Worm (Caenorhabditis elegans) whole organism, L1 larva: ENCODE results near the gene W02B3.4.
A peak's percentile ranks its signal among the peaks of the same experiment; 100 is the strongest.
"Not testable (repeated sequence)": the region's sequence is repeated elsewhere in the genome, so short reads cannot be mapped to it uniquely, and the experiment has no call there.

Experiments used
- C04F5.9 ChIP-seq: sonication (generic microtip); optimal IDR thresholded peaks from 2 replicates; lab custom pipeline; 2016; ENCODE audit warnings: missing genetic modification characterization, missing compliant biosample characterization
- C16A3.4 ChIP-seq: fragments of 150-350 bp; optimal IDR thresholded peaks from 2 replicates; lab custom pipeline; 2014; ENCODE audit warnings: missing biosample characterization, missing genetic modification characterization
- C34B4.2 ChIP-seq: sonication (generic microtip); optimal IDR thresholded peaks from 2 replicates; lab custom pipeline; 2017; ENCODE audit warnings: mild to moderate bottlenecking, missing genetic modification characterization, missing compliant biosample characterization
- Y116A8C.19 ChIP-seq: sonication (generic microtip); optimal IDR thresholded peaks from 2 replicates; lab custom pipeline; 2016; ENCODE audit warnings: missing compliant biosample characterization, missing genetic modification characterization, borderline replicate concordance
- aha-1 ChIP-seq: fragments of 150-350 bp; optimal IDR thresholded peaks from 2 replicates; lab custom pipeline; 2014; ENCODE audit warnings: missing biosample characterization, missing genetic modification characterization
- ama-1 ChIP-seq: fragments of 150-350 bp; optimal IDR thresholded peaks from 2 replicates; lab custom pipeline; 2014
- blmp-1 ChIP-seq: fragments of 150-350 bp; optimal IDR thresholded peaks from 2 replicates; lab custom pipeline; 2014; ENCODE audit warnings: missing biosample characterization, missing genetic modification characterization
- ceh-82 ChIP-seq, 3 experiments: fragments of 150-350 bp in 1 of 3; sonication (generic microtip) in 2 of 3; optimal IDR thresholded peaks; 2 replicates each; lab custom pipeline; 2014 to 2017; ENCODE audit warnings: missing biosample characterization in 3 of 3, missing genetic modification characterization in 3 of 3
- ceh-88 ChIP-seq: fragments of 200-800 bp; sonication (Bioruptor generic); IDR thresholded peaks from 2 replicates; pipeline ENCODE4 v1.3.6; 2022; ENCODE audit warnings: missing genetic modification characterization, missing compliant biosample characterization
- ceh-90 ChIP-seq: sonication (generic microtip); optimal IDR thresholded peaks from 2 replicates; lab custom pipeline; 2016; ENCODE audit warnings: missing genetic modification characterization, missing compliant biosample characterization
- dpl-1 ChIP-seq, 3 experiments: fragments of 150-350 bp in 2 of 3; sonication (generic microtip) in 1 of 3; optimal IDR thresholded peaks; 2 replicates each; lab custom pipeline; 2014 to 2017; ENCODE audit warnings: missing biosample characterization in 3 of 3, missing genetic modification characterization in 3 of 3, missing genetic modification reagents in 3 of 3
- dsc-1 ChIP-seq: sonication (generic microtip); optimal IDR thresholded peaks from 2 replicates; lab custom pipeline; 2016; ENCODE audit warnings: mild to moderate bottlenecking, missing genetic modification characterization, missing compliant biosample characterization
- efl-1 ChIP-seq, 4 experiments: fragments of 150-350 bp; optimal IDR thresholded peaks in 3 of 4; peaks in 1 of 4; 1 replicate in 1 of 4; 2 replicates in 3 of 4; lab custom pipeline; 2014; ENCODE audit warnings: missing biosample characterization in 2 of 4, missing genetic modification characterization in 2 of 4, missing genetic modification reagents in 2 of 4
- egl-13 ChIP-seq: sonication (generic microtip); optimal IDR thresholded peaks from 2 replicates; lab custom pipeline; 2016; ENCODE audit warnings: missing genotype, missing genetic modification reagents, missing genetic modification characterization, missing compliant biosample characterization
- elt-3 ChIP-seq, 6 experiments: fragments of 150-350 bp in 1 of 6; sonication (generic microtip); optimal IDR thresholded peaks; 2 replicates each; lab custom pipeline; 2017 to 2018; ENCODE audit warnings: missing biosample characterization in 6 of 6, missing genetic modification characterization in 6 of 6, inconsistent platforms in 1 of 6
- fkh-4 ChIP-seq: sonication (generic microtip); optimal IDR thresholded peaks from 2 replicates; lab custom pipeline; 2016; ENCODE audit warnings: missing compliant biosample characterization, missing genetic modification characterization, borderline replicate concordance
- fkh-8 ChIP-seq: sonication (generic microtip); optimal IDR thresholded peaks from 2 replicates; lab custom pipeline; 2016; ENCODE audit warnings: mild to moderate bottlenecking, missing genetic modification characterization, missing compliant biosample characterization
- fos-1 ChIP-seq: fragments of 150-350 bp; optimal IDR thresholded peaks from 2 replicates; lab custom pipeline; 2014; ENCODE audit warnings: missing biosample characterization, missing genetic modification characterization
- jun-1 ChIP-seq: fragments of 150-350 bp; optimal IDR thresholded peaks from 2 replicates; lab custom pipeline; 2014; ENCODE audit warnings: missing biosample characterization, missing genetic modification reagents, missing genetic modification characterization
- lin-13 ChIP-seq: fragments of 150-350 bp; optimal IDR thresholded peaks from 2 replicates; lab custom pipeline; 2014; ENCODE audit warnings: missing biosample characterization, missing genetic modification reagents, missing genetic modification characterization
- lin-15B ChIP-seq: fragments of 150-350 bp; sonication (generic microtip); optimal IDR thresholded peaks from 3 replicates; lab custom pipeline; 2014; ENCODE audit warnings: missing biosample characterization, missing genetic modification characterization
- lin-35 ChIP-seq, 2 experiments: fragments of 150-350 bp; optimal IDR thresholded peaks; 2 replicates each; lab custom pipeline; 2014; ENCODE audit warnings: missing biosample characterization in 2 of 2, missing genetic modification characterization in 2 of 2, missing genetic modification reagents in 2 of 2
- lin-39 ChIP-seq: fragments of 150-350 bp; optimal IDR thresholded peaks from 2 replicates; lab custom pipeline; 2014; ENCODE audit warnings: missing biosample characterization, missing genetic modification reagents, missing genetic modification characterization
- lsy-2 ChIP-seq, 2 experiments: fragments of 150-350 bp; optimal IDR thresholded peaks; 2 replicates each; lab custom pipeline; 2014; ENCODE audit warnings: missing biosample characterization in 2 of 2, missing genetic modification characterization in 2 of 2
- mab-9 ChIP-seq: fragments of 200-800 bp; sonication (Bioruptor generic); IDR thresholded peaks from 2 replicates; pipeline ENCODE4 v1.3.6; 2022; ENCODE audit warnings: missing genetic modification reagents, missing genetic modification characterization, missing compliant biosample characterization
- mdl-1 ChIP-seq, 2 experiments: fragments of 150-350 bp; optimal IDR thresholded peaks; 2 replicates each; lab custom pipeline; 2014 to 2017; ENCODE audit warnings: missing biosample characterization in 2 of 2, missing genetic modification characterization in 2 of 2, inconsistent platforms in 1 of 2
- nhr-11 ChIP-seq: fragments of 150-350 bp; optimal IDR thresholded peaks from 2 replicates; lab custom pipeline; 2014; ENCODE audit warnings: missing biosample characterization, missing genetic modification characterization
- nhr-19 ChIP-seq: fragments of 200-800 bp; sonication (Bioruptor generic); conservative IDR thresholded peaks from 2 replicates; pipeline ENCODE4 v1.3.6; 2022; ENCODE audit warnings: missing genetic modification characterization, missing compliant biosample characterization
- pag-3 ChIP-seq: sonication (generic microtip); optimal IDR thresholded peaks from 2 replicates; lab custom pipeline; 2017; ENCODE audit warnings: missing genetic modification characterization, mild to moderate bottlenecking, missing compliant biosample characterization, antibody characterized with exemption, borderline replicate concordance; ENCODE audit not compliant: insufficient read depth
- pqm-1 ChIP-seq: sonication (generic microtip); optimal IDR thresholded peaks from 3 replicates; lab custom pipeline; 2017; ENCODE audit warnings: missing biosample characterization, missing genetic modification characterization
- rnt-1 ChIP-seq: sonication (generic microtip); optimal IDR thresholded peaks from 2 replicates; lab custom pipeline; 2016; ENCODE audit warnings: mild to moderate bottlenecking, missing genetic modification characterization, moderate library complexity, missing compliant biosample characterization
- snpc-4 ChIP-seq: fragments of 150-350 bp; optimal IDR thresholded peaks from 2 replicates; lab custom pipeline; 2014; ENCODE audit warnings: missing biosample characterization, missing genetic modification characterization
- sptf-1 ChIP-seq: fragments of 150-350 bp; optimal IDR thresholded peaks from 2 replicates; lab custom pipeline; 2014; ENCODE audit warnings: missing biosample characterization, missing genetic modification characterization
- sup-37 ChIP-seq: fragments of 200-800 bp; sonication (Bioruptor generic); optimal IDR thresholded peaks from 2 replicates; lab custom pipeline; 2018; ENCODE audit warnings: mild to moderate bottlenecking, missing genetic modification characterization, missing compliant biosample characterization
- tbx-2 ChIP-seq: sonication (generic microtip); optimal IDR thresholded peaks from 2 replicates; lab custom pipeline; 2016; ENCODE audit warnings: missing genetic modification characterization, missing compliant biosample characterization
- tlp-1 ChIP-seq: fragments of 150-350 bp; optimal IDR thresholded peaks from 2 replicates; lab custom pipeline; 2014; ENCODE audit warnings: missing biosample characterization, missing genetic modification characterization
- unc-130 ChIP-seq: fragments of 150-350 bp; optimal IDR thresholded peaks from 2 replicates; lab custom pipeline; 2017; ENCODE audit warnings: missing biosample characterization, missing genetic modification characterization, inconsistent platforms
- unc-62 ChIP-seq: fragments of 150-350 bp; optimal IDR thresholded peaks from 2 replicates; lab custom pipeline; 2014; ENCODE audit warnings: missing biosample characterization, missing genetic modification reagents, missing genetic modification characterization

Gene W02B3.4

DNA sequence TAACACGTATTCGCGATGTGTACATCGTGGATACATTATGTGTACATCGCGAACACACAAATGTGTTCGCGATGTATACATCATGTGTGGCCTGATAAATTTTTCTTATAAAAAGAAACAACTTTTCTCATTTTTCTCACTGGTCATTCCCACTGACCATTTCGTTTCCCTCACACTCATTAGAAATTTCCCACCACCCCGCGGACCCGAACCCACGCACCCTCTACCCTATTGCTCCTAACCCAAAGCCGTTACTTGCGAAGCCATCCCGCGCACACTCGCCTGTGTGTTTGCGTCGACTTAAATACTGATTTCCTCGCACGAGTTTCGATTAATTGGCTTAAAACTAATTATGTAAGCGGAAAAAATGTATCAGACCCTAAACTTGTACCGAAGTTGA, 15.6 kb upstream of the W02B3.4 start:
- TF ChIP-seq rnt-1 = peak; percentile 32
- TF ChIP-seq nhr-19 (GFP tag; lab: Robert Waterston, UW) = 0 out of 2 replicates have a peak, but pooled peaks have one; percentile 11
- TF ChIP-seq efl-1 (optimal IDR thresholded peaks at IDR 0.05; lab: Kevin White, UChicago) = no peak
- TF ChIP-seq efl-1 (GFP tag; optimal IDR thresholded peaks at IDR 0.05 in 1 of 2; lab: Kevin White, UChicago) = peak in 1 of 2 experiments; percentile 38
- TF ChIP-seq lin-35 (GFP tag; optimal IDR thresholded peaks at IDR 0.05; lab: Kevin White, UChicago) = no peak

DNA sequence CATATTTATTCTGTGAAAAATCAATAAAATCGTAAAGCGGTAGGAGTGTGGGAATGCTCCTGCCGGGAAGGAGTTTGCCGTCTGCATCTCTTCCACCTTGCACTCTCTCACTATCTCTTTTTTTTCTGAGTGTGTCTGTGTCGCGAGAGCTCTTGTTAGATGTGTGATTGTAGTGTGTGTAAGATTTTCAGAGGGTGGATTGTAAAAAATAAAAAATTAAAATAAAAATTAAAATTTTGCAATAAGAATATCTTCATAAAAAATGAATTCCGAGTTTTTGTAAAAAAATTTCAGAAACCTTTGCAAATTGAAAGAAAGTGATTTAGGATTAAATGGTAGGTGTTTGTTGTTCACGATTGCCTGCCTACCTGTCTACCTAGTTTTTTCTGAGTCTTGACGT, 13.2 kb upstream of the W02B3.4 start, which contains the start of gene sel-15:
Gene sel-15 (minus strand): TSS at position 101 of the 400 bp plus-strand sequence.
- TF ChIP-seq pqm-1 = no peak
- TF ChIP-seq C04F5.9 (tag; lab: Kevin White, UChicago) = no peak
- TF ChIP-seq fkh-8 (tag; lab: Kevin White, UChicago) = no peak
- TF ChIP-seq ama-1 = no peak
- no peak for TF ChIP-seq blmp-1 (tag; lab: Kevin White, UChicago)
- TF ChIP-seq C34B4.2 = no peak
- TF ChIP-seq dpl-1 (GFP tag; optimal IDR thresholded peaks at IDR 0.05; lab: Kevin White, UChicago) = no peak
- TF ChIP-seq sup-37 (GFP tag; lab: Kevin White, UChicago) = no peak

DNA sequence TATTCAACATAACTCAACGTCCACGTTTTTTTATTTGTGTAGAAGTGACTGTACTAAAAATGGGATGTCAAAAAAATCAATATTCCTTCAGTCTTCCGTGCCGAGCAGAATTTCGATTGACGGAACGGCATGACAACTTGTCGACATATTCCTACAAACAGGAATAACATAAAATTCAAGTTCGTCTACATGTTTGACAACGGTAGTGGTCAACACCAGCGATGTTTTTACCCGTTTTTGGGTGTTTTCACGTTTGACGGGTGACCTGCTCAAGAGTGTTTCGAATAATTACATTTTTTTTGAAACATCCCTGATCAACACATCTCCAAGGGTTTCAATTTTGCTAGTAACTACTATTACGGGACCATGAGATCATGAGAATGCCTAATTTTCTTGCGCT, 8.7 kb upstream of the W02B3.4 start, which contains the start of gene W02B3.7:
Gene W02B3.7 (minus strand): TSS at position 101 of the 400 bp plus-strand sequence.
- TF ChIP-seq tbx-2 (tag; lab: Kevin White, UChicago) = no peak
- no peak for TF ChIP-seq mdl-1 (tag; optimal IDR thresholded peaks at IDR 0.05; lab: Kevin White, UChicago)

DNA sequence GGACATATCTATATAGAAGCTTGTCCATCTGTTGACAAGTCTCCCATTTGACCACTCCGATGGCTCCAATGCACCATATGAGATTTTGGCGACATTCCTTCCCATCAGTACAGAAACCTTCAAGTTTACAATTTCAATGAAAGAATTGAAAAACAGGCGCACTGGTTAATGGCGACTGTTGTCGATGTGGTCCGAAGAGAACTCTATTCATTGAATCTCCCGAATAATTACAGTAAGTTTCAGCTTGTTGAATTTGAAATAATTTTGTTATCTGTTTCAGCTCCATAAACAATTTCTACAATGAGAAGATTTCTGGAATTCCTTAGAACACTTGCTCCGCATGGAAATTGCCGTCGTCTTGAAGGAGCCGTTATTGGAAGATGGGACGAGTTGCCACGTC, 5.7 kb upstream of the W02B3.4 start, which contains the start of gene elf-1:
Gene elf-1 (plus strand): TSS at position 301 of the 400 bp plus-strand sequence.
- not testable (repeated sequence) for TF ChIP-seq mab-9 (GFP tag; lab: Robert Waterston, UW); jun-1 (tag; lab: Kevin White, UChicago); ceh-82 (tag; optimal IDR thresholded peaks at IDR 0.05; lab: Kevin White, UChicago)

DNA sequence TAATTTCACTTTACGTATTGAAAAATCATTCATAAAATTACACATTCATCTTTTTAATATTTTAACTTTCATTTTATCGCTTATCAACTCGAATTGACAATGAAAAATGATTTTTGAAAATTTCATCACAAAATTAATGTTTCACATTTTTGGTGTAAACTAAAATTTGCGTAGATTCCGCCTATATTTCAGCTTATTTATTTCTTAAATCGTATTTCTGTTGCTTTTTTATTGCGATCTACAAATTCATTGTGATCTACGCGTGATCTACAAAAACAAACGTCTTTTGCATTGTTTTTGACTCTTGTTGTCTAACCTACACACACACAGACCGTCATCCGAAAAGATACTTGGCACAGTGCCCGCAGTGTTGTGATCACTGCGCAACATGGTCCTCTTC, 4.9 kb upstream of the W02B3.4 start:
- no peak for TF ChIP-seq efl-1 (optimal IDR thresholded peaks at IDR 0.05; lab: Kevin White, UChicago)
- peak in 1 of 2 experiments; percentile 64 for TF ChIP-seq efl-1 (GFP tag; optimal IDR thresholded peaks at IDR 0.05 in 1 of 2; lab: Kevin White, UChicago)
- TF ChIP-seq fkh-4 (tag; lab: Kevin White, UChicago) = no peak
- TF ChIP-seq elt-3 (tag; optimal IDR thresholded peaks at IDR 0.05; lab: Kevin White, UChicago) = no peak

DNA sequence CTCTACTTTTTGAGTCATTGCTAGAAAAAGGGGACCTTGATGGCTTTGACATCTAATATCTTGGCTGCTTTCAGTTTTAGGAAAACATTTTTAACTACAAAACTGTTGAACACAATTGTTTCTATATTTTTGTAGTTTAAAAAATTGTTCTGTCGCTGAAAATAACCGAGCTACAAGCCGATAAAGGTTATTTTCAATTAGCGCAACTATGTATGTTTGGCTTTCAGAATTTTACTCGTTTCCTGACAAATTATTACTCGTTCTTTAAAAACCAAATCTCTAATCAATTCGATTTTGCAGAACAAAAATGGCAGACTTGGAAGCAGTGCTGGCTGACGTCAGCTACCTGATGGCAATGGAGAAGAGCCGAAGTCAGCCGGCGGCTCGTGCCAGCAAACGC, 7.4 kb downstream of the W02B3.4 start, which contains the start of gene grk-2:
Gene grk-2 (plus strand): TSS at position 301 of the 400 bp plus-strand sequence.
- TF ChIP-seq lin-35 (GFP tag; optimal IDR thresholded peaks at IDR 0.05; lab: Kevin White, UChicago) (no peak), C16A3.4 (tag; lab: Kevin White, UChicago) (no peak), unc-130 (tag; lab: Kevin White, UChicago) (no peak), dpl-1 (GFP tag; optimal IDR thresholded peaks at IDR 0.05; lab: Kevin White, UChicago) (no peak), sptf-1 (tag; lab: Kevin White, UChicago) (no peak), unc-62 (no peak), lin-39 (tag; lab: Kevin White, UChicago) (no peak), Y116A8C.19 (no peak), C34B4.2 (no peak), nhr-11 (tag; lab: Kevin White, UChicago) (no peak), tlp-1 (tag; lab: Kevin White, UChicago) (no peak), dsc-1 (no peak), lin-15B (tag; lab: Kevin White, UChicago) (no peak)

DNA sequence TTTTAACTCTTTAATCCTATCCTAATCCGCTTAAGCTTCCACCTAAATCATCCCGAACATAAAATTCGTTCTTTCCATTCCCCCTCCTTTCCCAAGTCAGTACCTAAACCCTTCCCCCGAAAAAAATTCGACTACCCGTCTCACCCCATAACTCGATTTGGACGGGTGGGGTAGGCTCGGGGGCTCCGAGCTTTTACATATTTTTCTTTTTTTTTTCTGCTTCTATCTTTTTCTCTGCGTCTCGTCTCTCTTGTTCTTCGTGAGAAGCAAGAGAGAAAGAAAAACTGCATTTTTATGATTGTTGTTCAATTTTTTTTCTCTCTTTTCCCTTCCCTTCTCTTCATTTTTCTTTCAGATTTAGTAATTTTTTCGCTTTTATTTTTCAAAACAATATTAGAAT, 7.8 kb downstream of the W02B3.4 start:
- TF ChIP-seq unc-130 (tag; lab: Kevin White, UChicago) (no peak), sup-37 (GFP tag; lab: Kevin White, UChicago) (no peak), fos-1 (tag; lab: Kevin White, UChicago) (no peak), ceh-82 (tag; optimal IDR thresholded peaks at IDR 0.05; lab: Kevin White, UChicago) (peak in 1 of 3 experiments; percentile 36), ceh-90 (no peak), C34B4.2 (no peak), lin-13 (GFP tag; lab: Kevin White, UChicago) (no peak), aha-1 (tag; lab: Kevin White, UChicago) (no peak), fkh-8 (tag; lab: Kevin White, UChicago) (no peak), efl-1 (optimal IDR thresholded peaks at IDR 0.05; lab: Kevin White, UChicago) (no peak), efl-1 (GFP tag; optimal IDR thresholded peaks at IDR 0.05 in 1 of 2; lab: Kevin White, UChicago) (peak in 1 of 2 experiments; percentile 3), egl-13 (no peak), pag-3 (tag; lab: Kevin White, UChicago) (no peak), lsy-2 (tag; optimal IDR thresholded peaks at IDR 0.05; lab: Kevin White, UChicago) (peak; percentile 2 to 31), nhr-11 (tag; lab: Kevin White, UChicago) (no peak), elt-3 (tag; optimal IDR thresholded peaks at IDR 0.05; lab: Kevin White, UChicago) (no peak), snpc-4 (no peak), lin-15B (tag; lab: Kevin White, UChicago) (no peak), rnt-1 (no peak), ceh-88 (no peak)
